Worm (Caenorhabditis elegans): Measurements from ENCODE around the gene C01G12.9.

DNA sequence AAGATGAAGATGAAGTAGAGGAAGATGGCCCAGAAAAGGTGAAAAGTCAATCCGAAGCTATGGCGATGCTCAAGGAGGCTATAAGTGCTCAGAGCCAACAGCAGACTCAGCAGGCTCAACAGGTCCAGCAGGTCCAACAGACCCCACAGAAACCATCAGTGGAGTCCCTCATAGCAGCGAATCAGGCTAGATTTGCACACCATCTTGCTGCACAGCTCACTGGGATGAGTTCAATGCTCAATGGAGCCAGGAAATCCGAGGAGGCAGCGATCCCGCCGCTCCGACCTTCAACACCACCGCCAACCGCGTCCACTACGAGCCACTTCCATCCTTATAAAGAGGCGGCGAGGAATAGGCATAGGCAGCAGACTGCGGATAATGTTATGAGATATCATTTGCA, 4.0 kb upstream of the C01G12.9 start:
- no peak for TF ChIP-seq T07F8.4 (tag; optimal IDR thresholded peaks at IDR 0.05)
- TF ChIP-seq Y56A3A.18 (GFP tag; IDR thresholded peaks at IDR 0.05) = no peak
- TF ChIP-seq F33H1.4 (GFP tag; IDR thresholded peaks at IDR 0.05) = no peak
- no peak for TF ChIP-seq ztf-3 (GFP tag; optimal IDR thresholded peaks at IDR 0.05)
- no peak for TF ChIP-seq let-607 (tag; optimal IDR thresholded peaks at IDR 0.05)
- TF ChIP-seq him-1 (tag; optimal IDR thresholded peaks at IDR 0.05) = no peak
- no peak for TF ChIP-seq ets-4 (GFP tag; optimal IDR thresholded peaks at IDR 0.05)
- TF ChIP-seq ceh-58 (GFP tag; IDR thresholded peaks at IDR 0.05) = no peak
- TF ChIP-seq F49E8.2 (tag; optimal IDR thresholded peaks at IDR 0.05; ENCODE audit: insufficient read depth) = no peak
- no peak for TF ChIP-seq attf-3 (GFP tag; conservative IDR thresholded peaks at IDR 0.05)
- TF ChIP-seq ccch-3 (GFP tag; optimal IDR thresholded peaks at IDR 0.05) = no peak
- TF ChIP-seq bed-1 (GFP tag; IDR thresholded peaks at IDR 0.05) = no peak
- no peak for TF ChIP-seq hsf-1 (GFP tag; IDR thresholded peaks at IDR 0.05)
- no peak for TF ChIP-seq nhr-27 (tag; optimal IDR thresholded peaks at IDR 0.05)
